Worm (Caenorhabditis elegans) whole organism, L1 larva: ENCODE results near the gene F27D9.2.
A peak's percentile ranks its signal among the peaks of the same experiment; 100 is the strongest.
"Not testable (repeated sequence)": the region's sequence is repeated elsewhere in the genome, so short reads cannot be mapped to it uniquely, and the experiment has no call there.

Experiments used
- alr-1 ChIP-seq: fragments of 200-800 bp; sonication (Bioruptor generic); optimal IDR thresholded peaks from 2 replicates; lab custom pipeline; 2018; ENCODE audit warnings: borderline replicate concordance, mild to moderate bottlenecking, missing genetic modification characterization, missing compliant biosample characterization
- aly-2 ChIP-seq: fragments of 150-350 bp; optimal IDR thresholded peaks from 2 replicates; lab custom pipeline; 2014; ENCODE audit warnings: missing biosample characterization, missing genetic modification characterization
- blmp-1 ChIP-seq: fragments of 150-350 bp; optimal IDR thresholded peaks from 2 replicates; lab custom pipeline; 2014; ENCODE audit warnings: missing biosample characterization, missing genetic modification characterization
- ceh-63 ChIP-seq: fragments of 200-800 bp; sonication (Bioruptor generic); optimal IDR thresholded peaks from 2 replicates; lab custom pipeline; 2018; ENCODE audit warnings: mild to moderate bottlenecking, missing genetic modification characterization, missing compliant biosample characterization
- ceh-8 ChIP-seq: fragments of 200-800 bp; sonication (Bioruptor generic); optimal IDR thresholded peaks from 2 replicates; lab custom pipeline; 2018; ENCODE audit warnings: mild to moderate bottlenecking, missing genetic modification characterization, moderate library complexity, missing compliant biosample characterization
- ceh-88 ChIP-seq: fragments of 200-800 bp; sonication (Bioruptor generic); IDR thresholded peaks from 2 replicates; pipeline ENCODE4 v1.3.6; 2022; ENCODE audit warnings: missing genetic modification characterization, missing compliant biosample characterization
- ceh-90 ChIP-seq: sonication (generic microtip); optimal IDR thresholded peaks from 2 replicates; lab custom pipeline; 2016; ENCODE audit warnings: missing genetic modification characterization, missing compliant biosample characterization
- efl-3 ChIP-seq: fragments of 200-800 bp; sonication (Bioruptor generic); optimal IDR thresholded peaks from 2 replicates; lab custom pipeline; 2018; ENCODE audit warnings: mild to moderate bottlenecking, missing genetic modification characterization, missing compliant biosample characterization
- egl-27 ChIP-seq, 2 experiments: fragments of 150-350 bp in 1 of 2; sonication (generic microtip); optimal IDR thresholded peaks; 3 replicates each; lab custom pipeline; 2017 to 2018; ENCODE audit warnings: missing biosample characterization in 2 of 2, missing genetic modification characterization in 2 of 2, missing genetic modification reagents in 2 of 2
- elt-2 ChIP-seq: sonication (generic microtip); optimal IDR thresholded peaks from 2 replicates; lab custom pipeline; 2016; ENCODE audit warnings: missing genetic modification characterization, mild to moderate bottlenecking, inconsistent platforms, missing compliant biosample characterization, missing genetic modification reagents
- hpl-2 ChIP-seq: fragments of 150-350 bp; optimal IDR thresholded peaks from 2 replicates; lab custom pipeline; 2014; ENCODE audit warnings: missing biosample characterization, missing genetic modification reagents, missing genetic modification characterization
- isw-1 ChIP-seq: fragments of 200-800 bp; sonication (Bioruptor generic); IDR thresholded peaks from 2 replicates; pipeline ENCODE4 v1.3.6; 2022; ENCODE audit warnings: missing genetic modification characterization, missing compliant biosample characterization
- lin-15B ChIP-seq: fragments of 150-350 bp; sonication (generic microtip); optimal IDR thresholded peaks from 3 replicates; lab custom pipeline; 2014; ENCODE audit warnings: missing biosample characterization, missing genetic modification characterization
- lsy-2 ChIP-seq, 2 experiments: fragments of 150-350 bp; optimal IDR thresholded peaks; 2 replicates each; lab custom pipeline; 2014; ENCODE audit warnings: missing biosample characterization in 2 of 2, missing genetic modification characterization in 2 of 2
- mab-9 ChIP-seq: fragments of 200-800 bp; sonication (Bioruptor generic); IDR thresholded peaks from 2 replicates; pipeline ENCODE4 v1.3.6; 2022; ENCODE audit warnings: missing genetic modification reagents, missing genetic modification characterization, missing compliant biosample characterization
- mep-1 ChIP-seq: fragments of 150-350 bp; optimal IDR thresholded peaks from 2 replicates; lab custom pipeline; 2014; ENCODE audit warnings: missing biosample characterization, missing genetic modification characterization
- nhr-20 ChIP-seq: sonication (generic microtip); optimal IDR thresholded peaks from 2 replicates; lab custom pipeline; 2016; ENCODE audit warnings: mild to moderate bottlenecking, missing genetic modification characterization, missing compliant biosample characterization
- nhr-47 ChIP-seq: sonication (generic microtip); optimal IDR thresholded peaks from 2 replicates; lab custom pipeline; 2016; ENCODE audit warnings: mild to moderate bottlenecking, missing genetic modification characterization, moderate library complexity, missing compliant biosample characterization
- nhr-71 ChIP-seq: sonication (generic microtip); optimal IDR thresholded peaks from 2 replicates; lab custom pipeline; 2016; ENCODE audit warnings: mild to moderate bottlenecking, missing genetic modification characterization, moderate library complexity, missing compliant biosample characterization
- nhr-76 ChIP-seq: sonication (generic microtip); optimal IDR thresholded peaks from 2 replicates; lab custom pipeline; 2017; ENCODE audit warnings: missing biosample characterization, missing genetic modification characterization
- nhr-85 ChIP-seq: sonication (generic microtip); peaks from one replicate; lab custom pipeline; 2016; ENCODE audit warnings: missing genetic modification characterization, inconsistent platforms, missing compliant biosample characterization
- pag-3 ChIP-seq: sonication (generic microtip); optimal IDR thresholded peaks from 2 replicates; lab custom pipeline; 2017; ENCODE audit warnings: missing genetic modification characterization, mild to moderate bottlenecking, missing compliant biosample characterization, antibody characterized with exemption, borderline replicate concordance; ENCODE audit not compliant: insufficient read depth
- pax-3 ChIP-seq: fragments of 200-800 bp; sonication (Bioruptor generic); optimal IDR thresholded peaks from 2 replicates; lab custom pipeline; 2018; ENCODE audit warnings: mild to moderate bottlenecking, missing genetic modification characterization, moderate library complexity, missing compliant biosample characterization
- pqm-1 ChIP-seq: sonication (generic microtip); optimal IDR thresholded peaks from 3 replicates; lab custom pipeline; 2017; ENCODE audit warnings: missing biosample characterization, missing genetic modification characterization
- rnt-1 ChIP-seq: sonication (generic microtip); optimal IDR thresholded peaks from 2 replicates; lab custom pipeline; 2016; ENCODE audit warnings: mild to moderate bottlenecking, missing genetic modification characterization, moderate library complexity, missing compliant biosample characterization
- skn-1 ChIP-seq: fragments of 150-350 bp; optimal IDR thresholded peaks from 2 replicates; lab custom pipeline; 2014; ENCODE audit warnings: missing biosample characterization, missing genetic modification characterization
- snpc-4 ChIP-seq: fragments of 150-350 bp; optimal IDR thresholded peaks from 2 replicates; lab custom pipeline; 2014; ENCODE audit warnings: missing biosample characterization, missing genetic modification characterization
- sox-4 ChIP-seq: sonication (generic microtip); optimal IDR thresholded peaks from 2 replicates; lab custom pipeline; 2016; ENCODE audit warnings: missing genetic modification characterization, missing compliant biosample characterization
- xbp-1 ChIP-seq: sonication (generic microtip); optimal IDR thresholded peaks from 2 replicates; lab custom pipeline; 2016; ENCODE audit warnings: missing genetic modification characterization, missing compliant biosample characterization
- zag-1 ChIP-seq: fragments of 150-350 bp; optimal IDR thresholded peaks from 2 replicates; lab custom pipeline; 2014; ENCODE audit warnings: missing biosample characterization, missing genetic modification characterization

F27D9.2 gene

DNA sequence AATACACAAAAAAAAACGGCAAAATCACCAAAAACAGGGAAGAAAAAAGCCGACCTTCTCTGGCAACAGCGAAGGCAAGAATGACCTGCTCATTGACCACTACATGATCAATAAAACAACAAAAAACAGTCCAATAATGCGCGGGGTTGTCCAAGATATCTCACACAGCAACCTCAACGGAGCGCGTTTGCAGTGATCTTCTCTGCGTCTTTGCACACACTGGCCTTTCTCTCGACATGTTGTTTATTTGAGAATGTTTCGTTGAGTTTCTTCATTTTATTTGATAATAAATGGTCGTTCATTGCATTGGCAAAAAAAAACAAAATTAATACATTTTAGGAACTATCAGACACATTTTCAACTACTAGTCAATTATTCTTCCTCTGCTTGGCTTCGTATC lies 11.2 kb upstream of the F27D9.2 start (continued):
- no peak for TF ChIP-seq egl-27 (tag; optimal IDR thresholded peaks at IDR 0.05; lab: Kevin White, UChicago)
- TF ChIP-seq sox-4 (tag; lab: Kevin White, UChicago) = no peak
- peak; percentile 14 for TF ChIP-seq xbp-1 (tag; lab: Kevin White, UChicago)
- no peak for TF ChIP-seq isw-1 (GFP tag; lab: Robert Waterston, UW)
- TF ChIP-seq lsy-2 (tag; optimal IDR thresholded peaks at IDR 0.05; lab: Kevin White, UChicago) = peak; percentile 11 to 43
- no peak for TF ChIP-seq snpc-4 (tag; lab: Kevin White, UChicago)
- TF ChIP-seq zag-1 = no peak
- no peak for TF ChIP-seq skn-1 (tag; lab: Kevin White, UChicago)
- no peak for TF ChIP-seq ceh-8 (GFP tag; lab: Kevin White, UChicago)
- TF ChIP-seq nhr-76 = no peak
- TF ChIP-seq ceh-90 = no peak
- no peak for TF ChIP-seq alr-1 (tag; lab: Kevin White, UChicago)
- TF ChIP-seq pag-3 (tag; lab: Kevin White, UChicago) = no peak
- peak; percentile 41 for TF ChIP-seq blmp-1 (tag; lab: Kevin White, UChicago)
- no peak for TF ChIP-seq pqm-1 (tag; lab: Kevin White, UChicago)

DNA sequence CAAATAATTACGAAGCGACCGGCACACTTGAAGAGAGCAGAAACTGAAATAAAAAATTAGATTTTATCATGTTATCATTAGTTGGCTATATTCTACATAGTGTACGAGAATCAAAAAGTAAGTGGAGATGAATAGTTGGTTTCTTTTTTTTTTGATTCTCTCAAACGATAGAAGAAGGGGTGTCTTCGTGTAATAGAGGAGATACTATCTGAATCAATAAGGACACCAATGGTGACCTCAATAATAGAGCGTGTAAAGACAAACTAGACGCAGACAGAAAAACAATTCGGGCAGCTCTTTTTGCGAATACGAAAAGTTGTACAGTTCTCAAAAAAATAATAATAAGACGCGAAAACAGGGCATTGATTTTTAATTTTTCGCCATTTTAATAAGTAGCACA lies 10.3 kb upstream of the F27D9.2 start:
- TF ChIP-seq efl-3 (GFP tag; lab: Kevin White, UChicago) (no peak), blmp-1 (tag; lab: Kevin White, UChicago) (peak; percentile 7), mab-9 (no peak), lin-15B (tag; lab: Kevin White, UChicago) (no peak), nhr-47 (no peak), nhr-85 (tag; lab: Kevin White, UChicago) (peak; percentile 76), nhr-71 (peak; percentile 18)

DNA sequence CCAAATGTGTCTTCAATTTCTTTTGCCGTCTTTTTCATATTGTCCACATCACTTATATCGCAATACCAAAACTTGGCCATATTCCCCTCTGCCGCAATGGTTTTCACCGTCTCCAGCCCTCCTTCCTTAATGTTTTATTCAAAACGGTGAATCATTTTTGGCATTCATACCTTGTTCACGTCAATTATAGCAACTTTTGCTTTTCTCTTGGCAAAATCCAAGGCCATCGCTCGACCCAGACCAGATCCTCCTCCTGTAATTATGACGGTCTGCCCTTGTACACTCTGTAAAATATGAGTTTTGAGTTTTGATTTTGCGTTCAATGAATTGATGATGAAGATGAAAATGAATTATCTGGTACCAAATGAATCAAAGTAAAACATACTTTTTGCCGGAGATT lies 8.4 kb upstream of the F27D9.2 start:
- no peak for TF ChIP-seq aly-2 (tag; lab: Kevin White, UChicago)
- TF ChIP-seq blmp-1 (tag; lab: Kevin White, UChicago) = peak; percentile 33
- TF ChIP-seq nhr-85 (tag; lab: Kevin White, UChicago) = peak; percentile 72

DNA sequence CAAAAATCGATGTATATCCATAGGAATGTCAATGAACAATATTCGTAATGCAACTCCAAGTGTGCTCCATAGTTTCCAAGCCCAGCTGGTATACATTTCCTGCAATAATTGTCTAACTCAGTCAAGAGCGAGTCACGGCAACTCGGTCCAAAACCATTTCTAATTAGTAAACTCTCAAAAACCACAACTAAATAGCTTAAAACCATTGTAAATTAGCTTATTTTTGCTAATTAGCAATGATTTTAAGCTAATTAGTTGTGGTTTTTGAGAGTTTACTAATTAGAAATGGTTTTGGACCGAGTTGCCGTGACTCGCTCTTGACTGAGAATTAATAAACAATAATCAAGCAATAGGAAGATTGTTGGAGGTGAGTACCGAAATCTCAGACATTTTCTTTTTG lies 8.0 kb upstream of the F27D9.2 start, which contains the start of gene dhs-29:
dhs-29 (minus strand) TSS at position 101 of the 400 bp plus-strand sequence.
- not testable (repeated sequence) for TF ChIP-seq hpl-2 (GFP tag; lab: Kevin White, UChicago); ceh-88; pax-3 (tag; lab: Kevin White, UChicago)

DNA sequence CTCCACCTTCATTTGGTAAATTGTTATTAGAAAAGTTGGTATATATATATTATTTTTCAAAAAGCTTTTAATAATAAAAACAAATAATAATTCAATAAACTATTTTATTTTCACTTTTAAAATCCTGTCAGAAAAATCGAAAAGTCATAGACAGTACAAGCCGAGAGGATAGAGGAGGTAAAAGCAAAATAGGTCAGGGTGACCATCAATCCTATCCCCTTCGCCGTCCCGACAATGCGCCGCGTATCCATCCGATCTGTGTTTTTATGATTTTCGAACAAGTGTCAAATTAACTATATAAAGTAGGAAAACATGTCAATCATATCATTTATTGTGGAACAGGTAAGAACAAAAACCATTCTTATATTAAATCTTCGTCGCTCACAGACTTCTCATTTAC lies 7.4 kb upstream of the F27D9.2 start:
- TF ChIP-seq xbp-1 (tag; lab: Kevin White, UChicago) (no peak), skn-1 (tag; lab: Kevin White, UChicago) (no peak), blmp-1 (tag; lab: Kevin White, UChicago) (peak; percentile 95), lsy-2 (tag; optimal IDR thresholded peaks at IDR 0.05; lab: Kevin White, UChicago) (no peak), elt-2 (tag; lab: Kevin White, UChicago) (no peak), lin-15B (tag; lab: Kevin White, UChicago) (no peak), mab-9 (no peak), ceh-63 (GFP tag; lab: Kevin White, UChicago) (no peak), mep-1 (peak; percentile 4), nhr-20 (tag; lab: Kevin White, UChicago) (no peak)

DNA sequence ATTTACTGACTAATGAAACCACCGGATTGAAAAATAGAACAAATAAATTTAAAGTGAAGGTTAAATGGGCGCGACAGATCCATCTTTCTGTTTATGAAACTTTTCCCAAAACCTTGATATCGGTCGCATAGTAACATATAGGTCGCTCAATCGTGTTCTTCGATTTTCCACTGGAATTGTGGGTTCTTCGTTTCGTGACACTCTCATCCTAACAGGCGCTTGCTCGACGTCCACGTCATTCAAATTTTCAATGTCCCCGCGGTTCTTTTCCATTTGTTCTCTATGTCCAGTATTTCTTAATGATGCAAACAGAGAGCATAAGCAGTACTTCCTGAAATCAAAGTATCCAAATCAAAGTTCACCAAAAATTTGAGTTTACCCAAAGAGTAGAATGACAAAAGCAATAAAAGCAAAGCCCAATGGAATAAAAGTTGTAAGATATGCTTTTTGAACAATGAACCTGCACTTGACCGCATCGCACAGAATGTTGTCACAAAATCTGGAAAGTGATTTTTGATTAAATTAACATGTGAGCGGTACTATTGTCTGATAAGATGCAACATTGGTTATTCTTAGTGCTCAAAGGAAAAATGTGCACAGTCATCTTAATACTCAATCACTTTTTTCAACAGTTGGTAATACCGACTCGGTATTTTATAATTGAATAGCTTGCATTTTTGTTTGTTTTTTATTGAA lies 5.3 kb upstream of the F27D9.2 start, which contains the start of gene F27D9.13:
F27D9.13 (minus strand) TSS at position 51 of the 696 bp plus-strand sequence.
- no peak for TF ChIP-seq rnt-1 (tag; lab: Kevin White, UChicago)
